Worm (Caenorhabditis elegans): ENCODE measurements around the gene asp-6.

- TF ChIP-seq aly-2 (tag; optimal IDR thresholded peaks at IDR 0.05) (no peak), nhr-12 (tag; optimal IDR thresholded peaks at IDR 0.05) (no peak), nhr-77 (tag; optimal IDR thresholded peaks at IDR 0.05) (no peak), pqm-1 (tag; optimal IDR thresholded peaks at IDR 0.05) (no peak), pag-3 (tag; optimal IDR thresholded peaks at IDR 0.05; ENCODE audit: borderline replicate concordance, insufficient read depth) (no peak), skn-1 (tag; optimal IDR thresholded peaks at IDR 0.05) (no peak)
These were observed 14.2 kb upstream of the asp-6 start for ce11 chrV:8282933-8283332.

Measured in whole organism, L1 larva.